Worm (Caenorhabditis elegans): ENCODE results near the gene ZK637.12.

DNA sequence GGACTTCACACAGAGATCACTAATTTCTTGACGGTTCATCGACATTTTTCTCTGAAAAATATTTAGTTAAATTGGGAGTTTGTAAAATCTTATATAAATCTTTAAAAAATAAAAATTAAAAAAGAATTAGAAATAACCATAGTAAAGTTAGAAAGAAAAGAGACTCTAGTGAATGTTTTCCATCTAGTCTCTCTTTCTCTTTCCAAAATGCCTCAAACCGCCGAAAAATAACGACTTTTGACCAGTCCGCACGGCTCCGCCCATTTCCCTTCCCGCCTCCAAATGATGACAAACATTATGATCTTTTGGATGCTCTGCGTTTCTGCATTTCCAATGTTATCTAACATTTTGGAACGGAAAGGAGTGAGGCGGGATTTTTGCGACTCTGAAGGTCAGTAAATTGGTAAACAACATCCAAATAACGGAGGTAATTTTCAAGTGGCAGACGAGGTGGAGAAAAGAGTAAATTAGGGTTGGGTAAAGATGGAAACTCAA is 750 bp upstream of the ZK637.12 start, which contains the start of gene glb-1:
- TF ChIP-seq mep-1 (tag; optimal IDR thresholded peaks at IDR 0.05) = no peak
- TF ChIP-seq bed-3 (GFP tag; optimal IDR thresholded peaks at IDR 0.05) = no peak
- TF ChIP-seq ztf-11 (tag; optimal IDR thresholded peaks at IDR 0.05) = no peak
- TF ChIP-seq ces-1 (GFP tag; optimal IDR thresholded peaks at IDR 0.05) = no peak
- TF ChIP-seq pha-4 (tag; optimal IDR thresholded peaks at IDR 0.05) = no peak
- TF ChIP-seq cnd-1 (tag; optimal IDR thresholded peaks at IDR 0.05) = no peak

Data from whole organism, mixed stage, embryonic.